Fruit fly (Drosophila melanogaster) whole organism, prepupa: ENCODE measurements around the gene fng.

ENCODE experiments used
- CG10669 ChIP-seq: fragments of 200-800 bp; sonication (Bioruptor generic); optimal IDR thresholded peaks from 3 replicates; lab custom pipeline; 2018; ENCODE audit warnings: missing biosample characterization, mild to moderate bottlenecking, missing genetic modification characterization, moderate library complexity
- CG11294 ChIP-seq: fragments of 200-800 bp; sonication (Bioruptor generic); IDR thresholded peaks from 2 replicates; pipeline ENCODE4 v1.3.6; 2022; ENCODE audit warnings: missing biosample characterization, missing genetic modification characterization
- CG11902 ChIP-seq: fragments of 200-800 bp; sonication (Bioruptor generic); optimal IDR thresholded peaks from 3 replicates; lab custom pipeline; 2016; ENCODE audit warnings: missing biosample characterization, missing genetic modification characterization
- CG15336 ChIP-seq: fragments of 200-800 bp; sonication (Bioruptor generic); IDR thresholded peaks from 2 replicates; pipeline ENCODE4 v1.3.6; 2022; ENCODE audit warnings: missing biosample characterization, missing genetic modification characterization
- CG1621 ChIP-seq: fragments of 200-800 bp; sonication (Bioruptor generic); optimal IDR thresholded peaks from 3 replicates; lab custom pipeline; 2018; ENCODE audit warnings: missing biosample characterization, mild to moderate bottlenecking, missing genetic modification characterization
- CG3032 ChIP-seq: fragments of 200-800 bp; optimal IDR thresholded peaks from 2 replicates; lab custom pipeline; 2019; ENCODE audit warnings: missing biosample characterization, mild to moderate bottlenecking, missing genetic modification characterization, moderate library complexity
- CG31627 ChIP-seq: fragments of 200-800 bp; sonication (Bioruptor generic); optimal IDR thresholded peaks from 3 replicates; lab custom pipeline; 2016; ENCODE audit warnings: missing biosample characterization, missing genetic modification characterization
- CG32006 ChIP-seq: fragments of 200-800 bp; sonication (Bioruptor generic); optimal IDR thresholded peaks from 3 replicates; lab custom pipeline; 2017; ENCODE audit warnings: missing biosample characterization, mild to moderate bottlenecking, missing genetic modification characterization
- CG34406 ChIP-seq: fragments of 200-800 bp; sonication (Bioruptor generic); optimal IDR thresholded peaks from 3 replicates; lab custom pipeline; 2016; ENCODE audit warnings: missing biosample characterization, missing genetic modification characterization
- CG3919 ChIP-seq: fragments of 200-800 bp; sonication (Bioruptor generic); optimal IDR thresholded peaks from 3 replicates; lab custom pipeline; 2016; ENCODE audit warnings: missing biosample characterization, missing genetic modification characterization
- CG4318 ChIP-seq: fragments of 200-800 bp; sonication (Bioruptor generic); optimal IDR thresholded peaks from 3 replicates; lab custom pipeline; 2017; ENCODE audit warnings: missing biosample characterization, mild to moderate bottlenecking, missing genetic modification characterization
- CG6163 ChIP-seq: fragments of 200-800 bp; sonication (Bioruptor generic); IDR thresholded peaks from 3 replicates; pipeline ENCODE4 v1.3.6; 2022; ENCODE audit warnings: missing biosample characterization, missing genetic modification characterization
- CG6276 ChIP-seq: fragments of 200-800 bp; sonication (Bioruptor generic); optimal IDR thresholded peaks from 2 replicates; lab custom pipeline; 2017; ENCODE audit warnings: missing biosample characterization, mild to moderate bottlenecking, missing genetic modification characterization
- CG6792 ChIP-seq: fragments of 200-800 bp; sonication (Bioruptor generic); optimal IDR thresholded peaks from 3 replicates; lab custom pipeline; 2016; ENCODE audit warnings: missing biosample characterization, missing genetic modification characterization
- CG6808 ChIP-seq: fragments of 200-800 bp; sonication (Bioruptor generic); optimal IDR thresholded peaks from 3 replicates; lab custom pipeline; 2017; ENCODE audit warnings: missing biosample characterization, missing genetic modification characterization, mild to moderate bottlenecking, moderate library complexity, missing genetic modification reagents
- CG8319 ChIP-seq: fragments of 200-800 bp; sonication (Bioruptor generic); optimal IDR thresholded peaks from 3 replicates; lab custom pipeline; 2016; ENCODE audit warnings: missing biosample characterization, missing genetic modification characterization
- CG9139 ChIP-seq: fragments of 200-800 bp; sonication (Bioruptor generic); optimal IDR thresholded peaks from 3 replicates; lab custom pipeline; 2017; ENCODE audit warnings: missing biosample characterization, mild to moderate bottlenecking, missing genetic modification characterization
- Eip75B ChIP-seq: fragments of 200-800 bp; sonication (Bioruptor generic); optimal IDR thresholded peaks from 3 replicates; lab custom pipeline; 2016; ENCODE audit warnings: missing biosample characterization, missing genetic modification characterization
- Eip78C ChIP-seq: fragments of 200-800 bp; sonication (Bioruptor generic); peaks from one replicate; lab custom pipeline; 2016; ENCODE audit warnings: missing biosample characterization, missing genetic modification characterization
- Eip93F ChIP-seq: fragments of 200-800 bp; sonication (Bioruptor generic); optimal IDR thresholded peaks from 2 replicates; lab custom pipeline; 2016; ENCODE audit warnings: missing biosample characterization, mild to moderate bottlenecking, missing genetic modification characterization
- Ets21C ChIP-seq: fragments of 200-800 bp; sonication (Bioruptor generic); optimal IDR thresholded peaks from 3 replicates; lab custom pipeline; 2016; ENCODE audit warnings: missing biosample characterization, missing genetic modification characterization
- Ets96B ChIP-seq: fragments of 200-800 bp; optimal IDR thresholded peaks from 2 replicates; lab custom pipeline; 2019; ENCODE audit warnings: missing biosample characterization, mild to moderate bottlenecking, missing genetic modification characterization, moderate library complexity
- Gug ChIP-seq: fragments of 200-800 bp; sonication (Bioruptor generic); IDR thresholded peaks from 2 replicates; pipeline ENCODE4 v1.3.6; 2022; ENCODE audit warnings: missing biosample characterization, missing genetic modification characterization
- Hr38 ChIP-seq: sonication (Bioruptor generic); optimal IDR thresholded peaks from 2 replicates; lab custom pipeline; 2016; ENCODE audit warnings: missing biosample characterization, missing genetic modification characterization
- Hr39 ChIP-seq: fragments of 200-800 bp; sonication (Bioruptor generic); optimal IDR thresholded peaks from 2 replicates; lab custom pipeline; 2016; ENCODE audit warnings: missing biosample characterization, missing genetic modification characterization
- Hr4 ChIP-seq: fragments of 200-800 bp; sonication (Bioruptor generic); optimal IDR thresholded peaks from 3 replicates; lab custom pipeline; 2016; ENCODE audit warnings: missing biosample characterization, missing genetic modification characterization
- Lpt ChIP-seq: fragments of 200-800 bp; sonication (Bioruptor generic); optimal IDR thresholded peaks from 3 replicates; lab custom pipeline; 2016; ENCODE audit warnings: missing biosample characterization, missing genetic modification characterization
- Met ChIP-seq: fragments of 200-800 bp; sonication (Bioruptor generic); optimal IDR thresholded peaks from 3 replicates; lab custom pipeline; 2016; ENCODE audit warnings: missing biosample characterization, missing genetic modification characterization
- OdsH ChIP-seq: fragments of 200-800 bp; sonication (Bioruptor generic); optimal IDR thresholded peaks from 3 replicates; lab custom pipeline; 2016; ENCODE audit warnings: missing biosample characterization, missing genetic modification characterization
- Sox102F ChIP-seq: fragments of 200-800 bp; sonication (Bioruptor generic); optimal IDR thresholded peaks from 2 replicates; lab custom pipeline; 2016; ENCODE audit warnings: missing biosample characterization, mild to moderate bottlenecking, missing genetic modification characterization
- Sox14 ChIP-seq: fragments of 200-800 bp; sonication (Bioruptor generic); optimal IDR thresholded peaks from 3 replicates; lab custom pipeline; 2016; ENCODE audit warnings: missing biosample characterization, missing genetic modification characterization
- achi ChIP-seq: fragments of 200-800 bp; sonication (Bioruptor generic); optimal IDR thresholded peaks from 3 replicates; lab custom pipeline; 2016; ENCODE audit warnings: missing biosample characterization, missing genetic modification characterization
- acj6 ChIP-seq: fragments of 200-800 bp; sonication (Bioruptor generic); optimal IDR thresholded peaks from 3 replicates; lab custom pipeline; 2016; ENCODE audit warnings: missing biosample characterization, missing genetic modification characterization
- cyc ChIP-seq: fragments of 200-800 bp; sonication (Bioruptor generic); optimal IDR thresholded peaks from 3 replicates; lab custom pipeline; 2016; ENCODE audit warnings: missing biosample characterization, missing genetic modification characterization
- dac ChIP-seq: fragments of 200-800 bp; sonication (Bioruptor generic); optimal IDR thresholded peaks from 2 replicates; lab custom pipeline; 2017; ENCODE audit warnings: missing biosample characterization, mild to moderate bottlenecking, missing genetic modification characterization
- dsx ChIP-seq: fragments of 200-800 bp; optimal IDR thresholded peaks from 3 replicates; lab custom pipeline; 2019; ENCODE audit warnings: missing biosample characterization, mild to moderate bottlenecking, missing genetic modification characterization, moderate library complexity; ENCODE audit not compliant: poor library complexity, severe bottlenecking
- eg ChIP-seq: fragments of 200-800 bp; sonication (Bioruptor generic); IDR thresholded peaks from 3 replicates; pipeline ENCODE4 v1.3.6; 2022; ENCODE audit warnings: missing biosample characterization, missing genetic modification characterization
- fd59A ChIP-seq: fragments of 200-800 bp; sonication (Bioruptor generic); optimal IDR thresholded peaks from 2 replicates; lab custom pipeline; 2017; ENCODE audit warnings: missing biosample characterization, mild to moderate bottlenecking, missing genetic modification characterization, missing genetic modification reagents
- fd85E ChIP-seq: fragments of 200-800 bp; sonication (Bioruptor generic); optimal IDR thresholded peaks from 3 replicates; lab custom pipeline; 2016; ENCODE audit warnings: missing biosample characterization, missing genetic modification characterization
- fkh ChIP-seq: fragments of 200-800 bp; sonication (Bioruptor generic); optimal IDR thresholded peaks from 3 replicates; lab custom pipeline; 2017; ENCODE audit warnings: missing biosample characterization, mild to moderate bottlenecking, missing genetic modification characterization, moderate library complexity
- lz ChIP-seq: fragments of 200-800 bp; sonication (Bioruptor generic); optimal IDR thresholded peaks from 3 replicates; lab custom pipeline; 2016; ENCODE audit warnings: missing biosample characterization, missing genetic modification characterization
- net ChIP-seq: fragments of 200-800 bp; sonication (Bioruptor generic); optimal IDR thresholded peaks from 3 replicates; lab custom pipeline; 2016; ENCODE audit warnings: missing biosample characterization, missing genetic modification characterization
- pdm3 ChIP-seq: fragments of 200-800 bp; sonication (Bioruptor generic); optimal IDR thresholded peaks from 3 replicates; lab custom pipeline; 2016; ENCODE audit warnings: missing biosample characterization, missing genetic modification characterization
- salr ChIP-seq, 2 experiments: fragments of 200-800 bp; sonication (Bioruptor generic); optimal IDR thresholded peaks; 3 replicates each; lab custom pipeline; 2016 to 2018; ENCODE audit warnings: missing biosample characterization in 2 of 2, missing genetic modification characterization in 2 of 2, mild to moderate bottlenecking in 1 of 2
- ss ChIP-seq, 2 experiments: fragments of 200-800 bp; sonication (Bioruptor generic); optimal IDR thresholded peaks; 2 replicates in 1 of 2; 3 replicates in 1 of 2; lab custom pipeline; 2017 to 2018; ENCODE audit warnings: mild to moderate bottlenecking in 2 of 2, missing biosample characterization in 2 of 2, missing genetic modification characterization in 2 of 2, moderate library complexity in 1 of 2
- svp ChIP-seq: fragments of 200-800 bp; sonication (Bioruptor generic); peaks from one replicate; lab custom pipeline; 2016; ENCODE audit warnings: missing biosample characterization, missing genetic modification characterization
- topi ChIP-seq: fragments of 200-800 bp; sonication (Bioruptor generic); optimal IDR thresholded peaks from 3 replicates; lab custom pipeline; 2016; ENCODE audit warnings: missing biosample characterization, missing genetic modification characterization
- vri ChIP-seq: fragments of 200-800 bp; sonication (Bioruptor generic); optimal IDR thresholded peaks from 3 replicates; lab custom pipeline; 2016; ENCODE audit warnings: missing biosample characterization, mild to moderate bottlenecking, missing genetic modification characterization

fng gene

dm6 chr3L:20981724-20982123 lies 32.4 kb upstream of the fng start (continued):
- no peak for TF ChIP-seq ss (GFP tag; optimal IDR thresholded peaks at IDR 0.05; lab: Kevin White, UChicago)
- TF ChIP-seq net (GFP tag; lab: Kevin White, UChicago): no peak
- peak; percentile 57 for TF ChIP-seq svp (GFP tag; lab: Kevin White, UChicago)
- peak; percentile 3 for TF ChIP-seq CG6808
- peak; percentile 32 for TF ChIP-seq Ets96B (tag; lab: Kevin White, UChicago)
- TF ChIP-seq CG31627 (GFP tag; lab: Kevin White, UChicago): peak; percentile 25
- TF ChIP-seq Eip78C (GFP tag; lab: Kevin White, UChicago): no peak
- no peak for TF ChIP-seq CG4318 (GFP tag; lab: Kevin White, UChicago)
- no peak for TF ChIP-seq Eip93F (GFP tag; lab: Kevin White, UChicago)
- peak; percentile 27 for TF ChIP-seq CG3032 (tag; lab: Kevin White, UChicago)
- no peak for TF ChIP-seq CG10669 (GFP tag; lab: Kevin White, UChicago)
- peak; percentile 20 for TF ChIP-seq achi (GFP tag; lab: Kevin White, UChicago)
- peak; percentile 30 for TF ChIP-seq Hr39 (GFP tag; lab: Kevin White, UChicago)
- TF ChIP-seq CG1621 (tag; lab: Kevin White, UChicago): no peak
- TF ChIP-seq CG8319 (GFP tag; lab: Kevin White, UChicago): no peak
- no peak for TF ChIP-seq pdm3 (GFP tag; lab: Kevin White, UChicago)
- TF ChIP-seq CG6792 (GFP tag; lab: Kevin White, UChicago): peak; percentile 10
- TF ChIP-seq CG11902 (GFP tag; lab: Kevin White, UChicago): no peak
- no peak for TF ChIP-seq fkh (GFP tag; lab: Kevin White, UChicago)
- TF ChIP-seq CG9139 (GFP tag; lab: Kevin White, UChicago): no peak
- peak; percentile 12 for TF ChIP-seq acj6
- TF ChIP-seq Ets21C (GFP tag; lab: Kevin White, UChicago): peak; percentile 6
- peak; percentile 14 for TF ChIP-seq Sox14
- peak; percentile 46 for TF ChIP-seq Eip75B (GFP tag; lab: Kevin White, UChicago)
- TF ChIP-seq Sox102F (GFP tag; lab: Kevin White, UChicago): peak; percentile 24
- TF ChIP-seq CG34406: no peak
- TF ChIP-seq CG11294 (GFP tag; lab: Robert Waterston, UW): no peak
- TF ChIP-seq salr (GFP tag; optimal IDR thresholded peaks at IDR 0.05; lab: Kevin White, UChicago): no peak
- no peak for TF ChIP-seq dac (GFP tag; lab: Kevin White, UChicago)
- TF ChIP-seq Hr38: no peak
- peak; percentile 2 for TF ChIP-seq OdsH (GFP tag; lab: Kevin White, UChicago)
- peak; percentile 37 for TF ChIP-seq topi (GFP tag; lab: Kevin White, UChicago)
- no peak for TF ChIP-seq CG6163 (GFP tag; lab: Robert Waterston, UW)
- TF ChIP-seq CG6276 (GFP tag; lab: Kevin White, UChicago): no peak
- no peak for TF ChIP-seq fd85E (GFP tag; lab: Kevin White, UChicago)
- no peak for TF ChIP-seq fd59A (GFP tag; lab: Kevin White, UChicago)
- TF ChIP-seq Gug (GFP tag; lab: Robert Waterston, UW): no peak
- TF ChIP-seq CG3919: peak; percentile 20
- no peak for TF ChIP-seq vri (GFP tag; lab: Kevin White, UChicago)

DNA sequence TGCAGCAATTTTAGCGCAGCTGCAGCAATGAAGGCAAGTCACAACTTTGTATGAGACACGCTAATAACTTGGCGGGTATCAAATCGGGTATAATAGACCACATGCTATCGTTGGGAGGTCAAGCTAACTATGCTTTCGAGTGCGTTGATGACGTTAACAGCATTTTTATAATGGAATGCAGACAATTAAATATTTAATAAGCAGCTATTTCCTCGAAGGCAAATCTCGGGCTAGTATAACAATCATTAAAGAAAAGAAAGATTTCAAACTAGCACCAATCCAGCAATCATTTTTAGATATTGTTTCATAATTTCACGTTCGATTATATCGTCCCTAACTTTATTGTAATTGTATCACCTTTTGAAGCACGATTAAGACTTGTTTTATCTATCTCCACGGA lies 31.2 kb upstream of the fng start:
- TF ChIP-seq net (GFP tag; lab: Kevin White, UChicago) (peak; percentile 0), CG11902 (GFP tag; lab: Kevin White, UChicago) (no peak), dsx (GFP tag; lab: Kevin White, UChicago) (peak; percentile 51), CG3032 (tag; lab: Kevin White, UChicago) (no peak), CG11294 (GFP tag; lab: Robert Waterston, UW) (no peak), cyc (GFP tag; lab: Kevin White, UChicago) (no peak), Hr4 (peak; percentile 63), CG6276 (GFP tag; lab: Kevin White, UChicago) (peak; percentile 9), CG1621 (tag; lab: Kevin White, UChicago) (no peak), CG6808 (no peak), CG8319 (GFP tag; lab: Kevin White, UChicago) (no peak), CG9139 (GFP tag; lab: Kevin White, UChicago) (no peak), CG10669 (GFP tag; lab: Kevin White, UChicago) (no peak), Met (GFP tag; lab: Kevin White, UChicago) (no peak), achi (GFP tag; lab: Kevin White, UChicago) (no peak), Lpt (GFP tag; lab: Kevin White, UChicago) (no peak), Ets21C (GFP tag; lab: Kevin White, UChicago) (no peak), Eip93F (GFP tag; lab: Kevin White, UChicago) (no peak), CG6792 (GFP tag; lab: Kevin White, UChicago) (no peak), topi (GFP tag; lab: Kevin White, UChicago) (no peak), Eip75B (GFP tag; lab: Kevin White, UChicago) (no peak), eg (GFP tag; lab: Robert Waterston, UW) (0 out of 3 replicates have a peak, but pooled peaks have one; percentile 17), lz (GFP tag; lab: Kevin White, UChicago) (no peak), Eip78C (GFP tag; lab: Kevin White, UChicago) (peak; percentile 30), CG32006 (GFP tag; lab: Kevin White, UChicago) (peak; percentile 71), salr (GFP tag; optimal IDR thresholded peaks at IDR 0.05; lab: Kevin White, UChicago) (peak in 1 of 2 experiments; percentile 42), CG31627 (GFP tag; lab: Kevin White, UChicago) (no peak), dac (GFP tag; lab: Kevin White, UChicago) (no peak), CG15336 (GFP tag; lab: Robert Waterston, UW) (no peak), CG34406 (no peak)
